Worm (Caenorhabditis elegans) whole organism, L3 larva: Measurements from ENCODE around the gene sem-5.

Experiments
- R02D3.7 ChIP-seq: fragments of 150-350 bp; optimal IDR thresholded peaks from 2 replicates; lab custom pipeline; 2014; ENCODE audit warnings: missing biosample characterization, missing genetic modification characterization
- ZK546.5 ChIP-seq: sonication (generic microtip); optimal IDR thresholded peaks from 2 replicates; lab custom pipeline; 2017; ENCODE audit warnings: missing biosample characterization, missing genetic modification characterization
- aly-2 ChIP-seq: fragments of 150-350 bp; optimal IDR thresholded peaks from 2 replicates; lab custom pipeline; 2014; ENCODE audit warnings: missing biosample characterization, missing genetic modification characterization
- ama-1 ChIP-seq: fragments of 150-350 bp; optimal IDR thresholded peaks from 2 replicates; lab custom pipeline; 2018
- ceh-16 ChIP-seq: sonication (generic microtip); optimal IDR thresholded peaks from 2 replicates; lab custom pipeline; 2017; ENCODE audit warnings: missing biosample characterization, missing genetic modification characterization
- ceh-28 ChIP-seq: fragments of 150-350 bp; optimal IDR thresholded peaks from 2 replicates; lab custom pipeline; 2014; ENCODE audit warnings: missing biosample characterization, missing genetic modification reagents, missing genetic modification characterization
- ceh-82 ChIP-seq: fragments of 150-350 bp; optimal IDR thresholded peaks from 2 replicates; lab custom pipeline; 2014; ENCODE audit warnings: missing biosample characterization, missing genetic modification characterization
- daf-12 ChIP-seq: fragments of 150-350 bp; optimal IDR thresholded peaks from 2 replicates; lab custom pipeline; 2014; ENCODE audit warnings: missing biosample characterization, missing genetic modification reagents, missing genetic modification characterization
- egl-27 ChIP-seq: sonication (generic microtip); optimal IDR thresholded peaks from 4 replicates; lab custom pipeline; 2017; ENCODE audit warnings: missing biosample characterization, missing genetic modification reagents, missing genetic modification characterization
- egl-5 ChIP-seq: fragments of 150-350 bp; optimal IDR thresholded peaks from 2 replicates; lab custom pipeline; 2017; ENCODE audit warnings: missing biosample characterization, missing genetic modification reagents, missing genetic modification characterization, inconsistent platforms
- elt-1 ChIP-seq: fragments of 150-350 bp; optimal IDR thresholded peaks from 2 replicates; lab custom pipeline; 2014; ENCODE audit warnings: missing biosample characterization, missing genetic modification characterization
- elt-2 ChIP-seq: sonication (generic microtip); optimal IDR thresholded peaks from 2 replicates; lab custom pipeline; 2016; ENCODE audit warnings: missing genetic modification reagents, mild to moderate bottlenecking, missing genetic modification characterization, missing compliant biosample characterization
- eor-1 ChIP-seq, 2 experiments: fragments of 150-350 bp; optimal IDR thresholded peaks; 2 replicates each; lab custom pipeline; 2014 to 2018; ENCODE audit warnings: missing biosample characterization in 2 of 2, missing genetic modification characterization in 2 of 2
- fkh-10 ChIP-seq: sonication (generic microtip); optimal IDR thresholded peaks from 2 replicates; lab custom pipeline; 2017; ENCODE audit warnings: missing biosample characterization, missing genetic modification reagents, missing genetic modification characterization
- fkh-2 ChIP-seq: fragments of 150-350 bp; optimal IDR thresholded peaks from 2 replicates; lab custom pipeline; 2014; ENCODE audit warnings: missing biosample characterization, missing genetic modification reagents, missing genetic modification characterization
- fos-1 ChIP-seq: fragments of 150-350 bp; optimal IDR thresholded peaks from 2 replicates; lab custom pipeline; 2014; ENCODE audit warnings: missing biosample characterization, missing genetic modification characterization
- hmg-11 ChIP-seq: sonication (generic microtip); optimal IDR thresholded peaks from 2 replicates; lab custom pipeline; 2016; ENCODE audit warnings: missing genetic modification characterization, missing compliant biosample characterization
- jun-1 ChIP-seq: fragments of 150-350 bp; optimal IDR thresholded peaks from 2 replicates; lab custom pipeline; 2014; ENCODE audit warnings: missing biosample characterization, missing genetic modification reagents, missing genetic modification characterization
- lin-39 ChIP-seq: fragments of 150-350 bp; optimal IDR thresholded peaks from 2 replicates; lab custom pipeline; 2018; ENCODE audit warnings: missing biosample characterization, missing genetic modification reagents, missing genetic modification characterization
- mdl-1 ChIP-seq: fragments of 150-350 bp; optimal IDR thresholded peaks from 2 replicates; lab custom pipeline; 2014; ENCODE audit warnings: missing biosample characterization, missing genetic modification characterization
- mml-1 ChIP-seq: fragments of 150-350 bp; sonication (generic microtip); optimal IDR thresholded peaks from 3 replicates; lab custom pipeline; 2014; ENCODE audit warnings: missing biosample characterization, missing genetic modification characterization
- nhr-23 ChIP-seq: fragments of 150-350 bp; optimal IDR thresholded peaks from 2 replicates; lab custom pipeline; 2014; ENCODE audit warnings: missing biosample characterization, missing genetic modification reagents, missing genetic modification characterization
- nhr-237 ChIP-seq: fragments of 150-350 bp; optimal IDR thresholded peaks from 2 replicates; lab custom pipeline; 2014; ENCODE audit warnings: missing biosample characterization, missing genetic modification characterization
- nhr-25 ChIP-seq: sonication (generic microtip); optimal IDR thresholded peaks from 2 replicates; lab custom pipeline; 2017; ENCODE audit warnings: missing biosample characterization, missing genetic modification characterization
- nhr-28 ChIP-seq: fragments of 150-350 bp; optimal IDR thresholded peaks from 2 replicates; lab custom pipeline; 2014; ENCODE audit warnings: missing biosample characterization, missing genetic modification characterization
- nhr-43 ChIP-seq: sonication (generic microtip); optimal IDR thresholded peaks from 2 replicates; lab custom pipeline; 2016; ENCODE audit warnings: mild to moderate bottlenecking, missing genetic modification characterization, missing compliant biosample characterization; ENCODE audit not compliant: poor library complexity, severe bottlenecking
- nhr-76 ChIP-seq: fragments of 150-350 bp; sonication (generic microtip); optimal IDR thresholded peaks from 5 replicates; lab custom pipeline; 2014; ENCODE audit warnings: missing biosample characterization, missing genetic modification characterization
- nhr-77 ChIP-seq: fragments of 150-350 bp; optimal IDR thresholded peaks from 2 replicates; lab custom pipeline; 2014; ENCODE audit warnings: missing biosample characterization, missing genetic modification characterization
- pha-4 ChIP-seq: fragments of 150-350 bp; optimal IDR thresholded peaks from 2 replicates; lab custom pipeline; 2014; ENCODE audit warnings: missing biosample characterization, missing genetic modification reagents, missing genetic modification characterization
- pqm-1 ChIP-seq: fragments of 150-350 bp; optimal IDR thresholded peaks from 2 replicates; lab custom pipeline; 2017; ENCODE audit warnings: missing biosample characterization, missing genetic modification characterization, inconsistent platforms
- sea-2 ChIP-seq: fragments of 150-350 bp; sonication (generic microtip); optimal IDR thresholded peaks from 4 replicates; lab custom pipeline; 2014; ENCODE audit warnings: missing biosample characterization, missing genetic modification reagents, missing genetic modification characterization
- snpc-4 ChIP-seq: fragments of 150-350 bp; optimal IDR thresholded peaks from 2 replicates; lab custom pipeline; 2014; ENCODE audit warnings: missing biosample characterization, missing genetic modification characterization
- tbx-2 ChIP-seq: sonication (generic microtip); optimal IDR thresholded peaks from 2 replicates; lab custom pipeline; 2016; ENCODE audit warnings: mild to moderate bottlenecking, missing genetic modification characterization, missing compliant biosample characterization
- unc-39 ChIP-seq: sonication (generic microtip); optimal IDR thresholded peaks from 4 replicates; lab custom pipeline; 2017; ENCODE audit warnings: missing biosample characterization, missing genetic modification characterization
- unc-62 ChIP-seq: fragments of 150-350 bp; sonication (generic microtip); optimal IDR thresholded peaks from 4 replicates; lab custom pipeline; 2014; ENCODE audit warnings: missing biosample characterization, missing genetic modification reagents, missing genetic modification characterization
- zag-1 ChIP-seq: fragments of 150-350 bp; optimal IDR thresholded peaks from 2 replicates; lab custom pipeline; 2014; ENCODE audit warnings: missing biosample characterization, missing genetic modification characterization
- ztf-11 ChIP-seq: fragments of 150-350 bp; optimal IDR thresholded peaks from 2 replicates; lab custom pipeline; 2014; ENCODE audit warnings: missing biosample characterization, missing genetic modification characterization

The sem-5 gene

DNA sequence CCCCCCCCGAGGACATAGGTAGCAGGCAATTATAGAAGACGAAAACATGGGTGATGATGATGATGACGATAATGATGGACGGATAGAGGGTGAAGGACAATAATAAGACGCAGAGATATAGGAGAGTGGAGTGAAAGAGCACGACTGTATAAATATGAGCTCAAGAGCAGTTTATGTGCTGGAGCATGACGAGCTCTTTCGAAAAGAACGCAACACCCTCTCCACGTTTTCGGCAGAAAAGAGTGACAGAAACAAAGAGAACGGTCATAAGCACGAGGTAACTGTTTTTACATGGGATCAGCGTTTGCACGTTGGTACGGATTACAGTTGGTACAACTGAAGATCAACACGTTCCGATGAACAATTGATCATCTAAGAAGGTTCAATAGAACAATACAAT, 37.4 kb upstream of the sem-5 start:
- TF ChIP-seq unc-39 (no peak), nhr-77 (no peak), egl-5 (tag; lab: Kevin White, UChicago) (no peak), lin-39 (no peak), snpc-4 (tag; lab: Kevin White, UChicago) (no peak), elt-1 (tag; lab: Kevin White, UChicago) (no peak), ceh-16 (no peak), hmg-11 (tag; lab: Kevin White, UChicago) (no peak), zag-1 (tag; lab: Kevin White, UChicago) (no peak)

DNA sequence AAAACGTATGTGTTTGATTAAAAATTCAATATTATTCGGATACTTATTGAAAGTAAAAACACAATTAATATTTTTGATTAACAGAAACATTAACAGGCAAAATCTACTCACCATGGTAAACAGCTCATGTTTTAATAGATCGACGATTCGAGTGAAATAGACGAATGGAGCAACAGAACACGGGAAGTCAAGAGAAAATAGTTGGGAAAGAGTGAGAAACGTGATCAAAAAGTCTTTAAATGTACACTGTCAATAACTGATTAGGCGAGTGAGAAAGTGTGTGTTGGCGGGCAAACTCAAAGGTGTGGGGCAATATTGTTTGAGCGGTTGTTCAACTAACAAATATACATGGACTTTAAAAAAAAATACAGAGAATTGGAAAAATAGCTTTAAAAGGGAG, 36.4 kb upstream of the sem-5 start, which contains the start of gene sdpn-1:
sdpn-1 (minus strand) TSS at position 262 of the 400 bp plus-strand sequence.
- TF ChIP-seq elt-2 (tag; lab: Kevin White, UChicago) (peak; percentile 44), pha-4 (tag; lab: Kevin White, UChicago) (peak; percentile 72), pqm-1 (peak; percentile 33), unc-39 (no peak)

ce11 chrX:7994486-7994885, 33.0 kb upstream of the sem-5 start:
- TF ChIP-seq pha-4 (tag; lab: Kevin White, UChicago) (peak; percentile 43), nhr-76 (tag; lab: Kevin White, UChicago) (no peak)

ce11 chrX:7992102-7992501, 30.6 kb upstream of the sem-5 start:
- TF ChIP-seq nhr-43 = no peak
- no peak for TF ChIP-seq eor-1 (tag; optimal IDR thresholded peaks at IDR 0.05; lab: Kevin White, UChicago)
- TF ChIP-seq aly-2 = no peak
- TF ChIP-seq nhr-237 (tag; lab: Kevin White, UChicago) = no peak
- no peak for TF ChIP-seq fkh-2
- TF ChIP-seq elt-2 (tag; lab: Kevin White, UChicago) = no peak
- TF ChIP-seq pqm-1 = no peak
- no peak for TF ChIP-seq zag-1 (tag; lab: Kevin White, UChicago)
- TF ChIP-seq unc-39 = no peak
- TF ChIP-seq daf-12 = no peak
- TF ChIP-seq egl-27 (tag; lab: Kevin White, UChicago) = no peak
- no peak for TF ChIP-seq tbx-2 (tag; lab: Kevin White, UChicago)
- no peak for TF ChIP-seq egl-5 (tag; lab: Kevin White, UChicago)
- no peak for TF ChIP-seq jun-1 (tag; lab: Kevin White, UChicago)
- TF ChIP-seq ceh-16 = no peak

DNA sequence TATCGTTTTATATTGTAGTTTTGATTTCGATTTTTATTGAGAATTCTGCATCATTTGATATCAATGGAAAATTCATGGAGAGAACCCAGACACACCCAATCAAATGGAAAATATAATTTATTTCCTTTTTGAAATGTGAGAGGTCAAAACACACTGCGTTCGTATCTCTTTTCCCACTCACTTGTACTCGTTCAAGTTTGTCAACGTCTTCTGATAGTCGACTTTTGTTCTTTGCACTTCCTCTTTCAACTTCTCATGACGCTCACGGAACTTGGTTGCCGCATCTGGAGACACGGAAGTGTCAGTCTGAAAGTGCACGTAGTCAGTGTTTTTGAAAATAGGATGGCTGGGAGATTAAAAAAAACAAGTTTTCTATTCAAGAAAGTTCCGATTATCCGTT, 28.8 kb upstream of the sem-5 start:
- TF ChIP-seq tbx-2 (tag; lab: Kevin White, UChicago) (peak; percentile 26), fos-1 (tag; lab: Kevin White, UChicago) (no peak), ceh-28 (tag; lab: Kevin White, UChicago) (peak; percentile 55), aly-2 (no peak), egl-27 (tag; lab: Kevin White, UChicago) (peak; percentile 79), sea-2 (GFP tag; lab: Kevin White, UChicago) (no peak), nhr-28 (tag; lab: Kevin White, UChicago) (no peak), nhr-25 (peak; percentile 27), ceh-82 (tag; lab: Kevin White, UChicago) (no peak), mml-1 (tag; lab: Kevin White, UChicago) (no peak), nhr-76 (tag; lab: Kevin White, UChicago) (peak; percentile 22), mdl-1 (tag; lab: Kevin White, UChicago) (no peak), unc-62 (GFP tag; lab: Kevin White, UChicago) (no peak), nhr-77 (no peak), nhr-43 (peak; percentile 75), ZK546.5 (tag; lab: Kevin White, UChicago) (no peak), nhr-23 (peak; percentile 83)
- TF ChIP-seq, all 47 proteins: peak for 7

DNA sequence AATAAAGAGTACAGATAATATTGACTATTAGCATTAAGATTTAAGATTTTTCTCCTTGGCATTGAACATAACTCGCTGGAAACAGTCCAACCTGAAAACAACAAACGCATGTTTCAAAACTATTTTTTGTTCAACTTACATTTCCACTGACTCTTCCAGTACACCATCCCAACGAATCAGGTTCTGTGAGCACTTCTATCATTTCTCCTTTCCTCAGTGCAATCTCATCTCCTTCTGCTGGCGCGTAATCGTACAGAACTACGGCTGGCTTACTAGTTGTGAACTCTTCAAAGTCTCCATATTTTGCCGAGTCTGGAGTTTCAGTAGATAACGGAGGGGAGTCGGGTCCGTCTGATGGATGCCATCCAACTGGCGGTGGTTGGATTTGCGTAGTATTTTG, 27.6 kb upstream of the sem-5 start:
- no peak for TF ChIP-seq eor-1 (tag; optimal IDR thresholded peaks at IDR 0.05; lab: Kevin White, UChicago)
- TF ChIP-seq nhr-43 = peak; percentile 48
- no peak for TF ChIP-seq ztf-11 (tag; lab: Kevin White, UChicago)
- peak; percentile 29 for TF ChIP-seq nhr-25
- peak; percentile 82 for TF ChIP-seq ama-1 (lab: Kevin White, UChicago)
- no peak for TF ChIP-seq R02D3.7 (tag; lab: Kevin White, UChicago)
- no peak for TF ChIP-seq pqm-1
- no peak for TF ChIP-seq fkh-10
- no peak for TF ChIP-seq unc-39
- no peak for TF ChIP-seq elt-1 (tag; lab: Kevin White, UChicago)
- TF ChIP-seq, all 47 proteins: peak for 3
